Fruit fly (Drosophila melanogaster): ENCODE measurements around the gene myo.

myo gene

DNA sequence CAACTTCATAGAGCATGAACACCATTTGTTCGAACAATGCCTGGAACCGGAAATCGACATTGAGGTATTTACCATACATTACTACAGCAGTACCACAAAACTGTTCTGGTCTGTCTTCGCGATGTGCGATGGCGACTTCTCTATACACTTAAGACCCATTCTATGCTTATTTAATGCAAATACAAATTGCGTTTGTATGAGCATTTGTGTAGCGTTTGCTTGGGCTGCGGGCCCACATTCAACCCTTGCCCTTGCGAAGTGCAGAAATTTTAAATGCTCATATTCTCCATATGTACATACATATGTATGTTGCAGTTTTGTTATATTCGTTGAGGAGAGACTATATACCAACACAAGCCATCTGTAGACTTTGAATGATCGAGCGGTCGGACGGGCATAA, 31.6 kb downstream of the myo start:
- no peak for TF ChIP-seq Eip93F (GFP tag; optimal IDR thresholded peaks at IDR 0.05)
- TF ChIP-seq dac (GFP tag; optimal IDR thresholded peaks at IDR 0.05), result no peak
- TF ChIP-seq CG15336 (GFP tag; IDR thresholded peaks at IDR 0.05), result no peak
- TF ChIP-seq Sox15 (GFP tag; optimal IDR thresholded peaks at IDR 0.05), result no peak
- TF ChIP-seq Met (GFP tag; optimal IDR thresholded peaks at IDR 0.05), result no peak
- TF ChIP-seq Blimp-1 (GFP tag; optimal IDR thresholded peaks at IDR 0.05), result no peak
- TF ChIP-seq Hr39 (GFP tag; optimal IDR thresholded peaks at IDR 0.05), result no peak

DNA sequence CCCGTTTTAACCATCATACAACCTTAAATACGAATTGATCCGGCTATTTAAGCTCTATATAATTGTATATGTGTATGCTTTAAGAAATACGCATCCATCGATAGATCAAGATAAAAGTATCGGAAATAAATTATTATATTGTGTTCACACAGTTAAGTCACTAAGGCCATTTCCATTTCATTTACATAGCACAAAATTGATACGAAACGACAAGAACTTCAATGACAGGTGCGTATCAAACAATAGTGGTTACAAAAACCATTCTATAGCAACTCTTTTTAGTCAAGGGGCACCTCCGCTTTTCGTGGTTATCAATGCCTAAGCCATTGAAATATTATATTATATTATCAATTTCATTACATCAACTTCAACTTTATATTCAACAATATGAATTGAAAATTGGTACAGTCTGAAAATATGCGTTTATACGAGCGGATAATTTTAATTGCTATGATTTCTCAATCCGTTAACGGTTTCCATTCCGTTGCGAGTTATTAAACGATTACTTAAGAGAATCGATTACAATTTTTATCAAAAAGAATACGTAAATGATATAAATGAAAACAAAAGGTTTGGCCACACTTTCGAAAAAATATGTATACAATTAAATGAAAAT, 32.7 kb downstream of the myo start, which contains the start of the genes CG46466 and Slip1:
Gene CG46466, minus strand, starts transcription at position 70 of the 616 bp plus-strand sequence.
Gene Slip1, plus strand, starts transcription at position 567 of the 616 bp plus-strand sequence.
- TF ChIP-seq Eip78C (GFP tag), result peak; percentile 67
- TF ChIP-seq CG11902 (GFP tag; optimal IDR thresholded peaks at IDR 0.05), result peak; percentile 24
- no peak for TF ChIP-seq Lpt (GFP tag; optimal IDR thresholded peaks at IDR 0.05)
- TF ChIP-seq salr (GFP tag; optimal IDR thresholded peaks at IDR 0.05), result no peak
- TF ChIP-seq Smox (GFP tag; optimal IDR thresholded peaks at IDR 0.05), result no peak
- no peak for TF ChIP-seq Sox14 (GFP tag; optimal IDR thresholded peaks at IDR 0.05)
- TF ChIP-seq CG11294 (GFP tag; IDR thresholded peaks at IDR 0.05), result no peak
- no peak for TF ChIP-seq dsx (GFP tag; optimal IDR thresholded peaks at IDR 0.05; ENCODE audit: poor library complexity, severe bottlenecking)
- TF ChIP-seq CG6276 (GFP tag; optimal IDR thresholded peaks at IDR 0.05), result no peak
- peak; percentile 24 for TF ChIP-seq CG4318 (GFP tag; optimal IDR thresholded peaks at IDR 0.05)
- no peak for TF ChIP-seq Sox102F (GFP tag; optimal IDR thresholded peaks at IDR 0.05)
- TF ChIP-seq spab (GFP tag; optimal IDR thresholded peaks at IDR 0.05), result no peak
- TF ChIP-seq Hr39 (GFP tag; optimal IDR thresholded peaks at IDR 0.05), result peak; percentile 54
- peak; percentile 47 for TF ChIP-seq achi (GFP tag; optimal IDR thresholded peaks at IDR 0.05)
- no peak for TF ChIP-seq CG6163 (GFP tag; IDR thresholded peaks at IDR 0.05)
- no peak for TF ChIP-seq CG6808 (GFP tag; optimal IDR thresholded peaks at IDR 0.05)
- peak; percentile 15 for TF ChIP-seq esn (GFP tag; optimal IDR thresholded peaks at IDR 0.05)
- TF ChIP-seq CG32006 (GFP tag; optimal IDR thresholded peaks at IDR 0.05), result no peak
- TF ChIP-seq vri (GFP tag; optimal IDR thresholded peaks at IDR 0.05), result no peak
- TF ChIP-seq topi (GFP tag; optimal IDR thresholded peaks at IDR 0.05), result peak; percentile 23
- TF ChIP-seq CG15336 (GFP tag; IDR thresholded peaks at IDR 0.05), result no peak
- TF ChIP-seq net (GFP tag; optimal IDR thresholded peaks at IDR 0.05), result no peak
- TF ChIP-seq OdsH (GFP tag; optimal IDR thresholded peaks at IDR 0.05), result peak; percentile 56
- TF ChIP-seq acj6 (GFP tag; optimal IDR thresholded peaks at IDR 0.05), result peak; percentile 47
- no peak for TF ChIP-seq CG8119 (GFP tag; IDR thresholded peaks at IDR 0.05)
- TF ChIP-seq Hr4 (GFP tag; optimal IDR thresholded peaks at IDR 0.05), result peak; percentile 36
- no peak for TF ChIP-seq CG7368 (GFP tag; optimal IDR thresholded peaks at IDR 0.05)
- TF ChIP-seq CG16779 (tag; optimal IDR thresholded peaks at IDR 0.05), result no peak
- no peak for TF ChIP-seq svp (GFP tag)
- no peak for TF ChIP-seq eg (GFP tag; IDR thresholded peaks at IDR 0.05)
- TF ChIP-seq CG10669 (GFP tag; optimal IDR thresholded peaks at IDR 0.05), result no peak
- peak; percentile 16 for TF ChIP-seq Blimp-1 (GFP tag; optimal IDR thresholded peaks at IDR 0.05)
- peak; percentile 49 for TF ChIP-seq CG31627 (GFP tag; optimal IDR thresholded peaks at IDR 0.05)
- TF ChIP-seq Hr38 (GFP tag; optimal IDR thresholded peaks at IDR 0.05), result no peak
- peak; percentile 22 for TF ChIP-seq CG3032 (tag; optimal IDR thresholded peaks at IDR 0.05)
- TF ChIP-seq CG6792 (GFP tag; optimal IDR thresholded peaks at IDR 0.05), result no peak
- peak; percentile 5 for TF ChIP-seq Eip75B (GFP tag; optimal IDR thresholded peaks at IDR 0.05)
- peak; percentile 45 for TF ChIP-seq CG10631 (GFP tag; optimal IDR thresholded peaks at IDR 0.05)
- TF ChIP-seq fd59A (GFP tag; optimal IDR thresholded peaks at IDR 0.05), result no peak
- TF ChIP-seq CG8319 (GFP tag; optimal IDR thresholded peaks at IDR 0.05), result peak; percentile 24
- peak; percentile 34 for TF ChIP-seq pdm3 (GFP tag; optimal IDR thresholded peaks at IDR 0.05)
- no peak for TF ChIP-seq Gug (GFP tag; IDR thresholded peaks at IDR 0.05)
- TF ChIP-seq fd85E (GFP tag; optimal IDR thresholded peaks at IDR 0.05), result no peak
- peak; percentile 4 for TF ChIP-seq CG8632 (GFP tag; optimal IDR thresholded peaks at IDR 0.05)
- TF ChIP-seq Ets96B (tag; optimal IDR thresholded peaks at IDR 0.05), result peak; percentile 25
- TF ChIP-seq Sox15 (GFP tag; optimal IDR thresholded peaks at IDR 0.05), result peak; percentile 41
- no peak for TF ChIP-seq dac (GFP tag; optimal IDR thresholded peaks at IDR 0.05)
- no peak for TF ChIP-seq CG11762 (GFP tag; optimal IDR thresholded peaks at IDR 0.05; ENCODE audit: insufficient read depth)

All from whole organism, prepupa.